Worm (Caenorhabditis elegans) whole organism, L3 larva: ENCODE results near the gene arf-1.

ENCODE experiments used
- ama-1 ChIP-seq: fragments of 150-350 bp; optimal IDR thresholded peaks from 2 replicates; lab custom pipeline; 2018
- ceh-28 ChIP-seq: fragments of 150-350 bp; optimal IDR thresholded peaks from 2 replicates; lab custom pipeline; 2014; ENCODE audit warnings: missing biosample characterization, missing genetic modification reagents, missing genetic modification characterization
- ceh-82 ChIP-seq: fragments of 150-350 bp; optimal IDR thresholded peaks from 2 replicates; lab custom pipeline; 2014; ENCODE audit warnings: missing biosample characterization, missing genetic modification characterization
- daf-12 ChIP-seq: fragments of 150-350 bp; optimal IDR thresholded peaks from 2 replicates; lab custom pipeline; 2014; ENCODE audit warnings: missing biosample characterization, missing genetic modification reagents, missing genetic modification characterization
- fos-1 ChIP-seq: fragments of 150-350 bp; optimal IDR thresholded peaks from 2 replicates; lab custom pipeline; 2014; ENCODE audit warnings: missing biosample characterization, missing genetic modification characterization
- lin-39 ChIP-seq: fragments of 150-350 bp; optimal IDR thresholded peaks from 2 replicates; lab custom pipeline; 2018; ENCODE audit warnings: missing biosample characterization, missing genetic modification reagents, missing genetic modification characterization
- mdl-1 ChIP-seq: fragments of 150-350 bp; optimal IDR thresholded peaks from 2 replicates; lab custom pipeline; 2014; ENCODE audit warnings: missing biosample characterization, missing genetic modification characterization
- nhr-25 ChIP-seq: sonication (generic microtip); optimal IDR thresholded peaks from 2 replicates; lab custom pipeline; 2017; ENCODE audit warnings: missing biosample characterization, missing genetic modification characterization
- nhr-76 ChIP-seq: fragments of 150-350 bp; sonication (generic microtip); optimal IDR thresholded peaks from 5 replicates; lab custom pipeline; 2014; ENCODE audit warnings: missing biosample characterization, missing genetic modification characterization
- snpc-4 ChIP-seq: fragments of 150-350 bp; optimal IDR thresholded peaks from 2 replicates; lab custom pipeline; 2014; ENCODE audit warnings: missing biosample characterization, missing genetic modification characterization
- tbx-2 ChIP-seq: sonication (generic microtip); optimal IDR thresholded peaks from 2 replicates; lab custom pipeline; 2016; ENCODE audit warnings: mild to moderate bottlenecking, missing genetic modification characterization, missing compliant biosample characterization
- unc-39 ChIP-seq: sonication (generic microtip); optimal IDR thresholded peaks from 4 replicates; lab custom pipeline; 2017; ENCODE audit warnings: missing biosample characterization, missing genetic modification characterization

DNA sequence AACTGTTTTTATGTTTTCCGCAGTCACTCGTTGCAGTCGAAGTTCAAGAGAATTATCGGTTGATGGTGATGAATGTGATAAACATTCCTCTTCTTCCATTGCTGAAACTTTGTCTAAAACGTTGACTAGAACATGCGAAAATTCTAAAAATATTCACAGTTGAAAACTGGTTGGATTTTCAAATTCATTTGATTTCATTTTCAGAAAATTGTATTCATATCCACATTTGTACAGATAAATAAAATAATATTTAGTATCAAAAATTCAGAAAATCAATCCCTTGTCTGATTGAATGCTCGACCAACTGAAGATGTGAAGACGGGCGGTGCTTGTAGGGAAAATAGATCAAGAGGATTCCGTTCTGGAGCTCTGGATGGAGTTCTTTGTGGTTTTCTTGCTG is 36.9 kb upstream of the arf-1 start, which contains the start of gene F54E7.9:
- no peak for TF ChIP-seq ceh-82 (tag; lab: Kevin White, UChicago)
- no peak for TF ChIP-seq snpc-4
- no peak for TF ChIP-seq ama-1 (lab: Kevin White, UChicago)
- no peak for TF ChIP-seq mdl-1 (tag; lab: Kevin White, UChicago)
- no peak for TF ChIP-seq nhr-25 (tag; lab: Kevin White, UChicago)
- TF ChIP-seq nhr-76 (tag; lab: Kevin White, UChicago): no peak
- TF ChIP-seq unc-39: no peak
- no peak for TF ChIP-seq ceh-28
- no peak for TF ChIP-seq lin-39 (tag; lab: Kevin White, UChicago)
- TF ChIP-seq tbx-2 (tag; lab: Kevin White, UChicago): no peak
- TF ChIP-seq daf-12: no peak
- TF ChIP-seq fos-1 (tag; lab: Kevin White, UChicago): no peak
